Worm (Caenorhabditis elegans) whole organism, young adult: Measurements from ENCODE around the gene chil-19.

ENCODE experiments used
- ama-1 ChIP-seq, 3 experiments: fragments of 150-350 bp in 1 of 3; sonication (generic microtip) in 2 of 3; optimal IDR thresholded peaks; 2 replicates each; lab custom pipeline; 2014 to 2018; ENCODE audit warnings: missing biosample characterization in 2 of 3, missing genetic modification characterization in 2 of 3, missing genetic modification reagents in 2 of 3
- efl-1 ChIP-seq: fragments of 150-350 bp; optimal IDR thresholded peaks from 2 replicates; lab custom pipeline; 2014; ENCODE audit warnings: missing biosample characterization, missing genetic modification reagents, missing genetic modification characterization
- egl-18 ChIP-seq: fragments of 200-800 bp; sonication (Bioruptor generic); IDR thresholded peaks from 2 replicates; pipeline ENCODE4 v1.3.6; 2022; ENCODE audit warnings: missing genetic modification reagents, missing genetic modification characterization, missing compliant biosample characterization
- nfya-1 ChIP-seq: sonication (generic microtip); optimal IDR thresholded peaks from 2 replicates; lab custom pipeline; 2017; ENCODE audit warnings: antibody characterized with exemption, missing compliant biosample characterization, missing genetic modification characterization, borderline replicate concordance; ENCODE audit not compliant: insufficient read depth
- rcor-1 ChIP-seq: fragments of 200-800 bp; sonication (Bioruptor generic); IDR thresholded peaks from 2 replicates; pipeline ENCODE4 v1.3.6; 2022; ENCODE audit warnings: missing genetic modification reagents, missing genetic modification characterization, missing compliant biosample characterization
- snpc-4 ChIP-seq, 5 experiments: fragments of 150-350 bp in 1 of 5; sonication (generic microtip) in 4 of 5; optimal IDR thresholded peaks; 2 replicates each; lab custom pipeline; 2014 to 2018; ENCODE audit warnings: missing genetic modification characterization in 5 of 5, missing biosample characterization in 3 of 5, antibody characterized with exemption in 2 of 5, mild to moderate bottlenecking in 2 of 5, missing compliant biosample characterization in 2 of 5, missing genotype in 2 of 5, moderate library complexity in 2 of 5, missing genetic modification reagents in 1 of 5
- zfh-2 ChIP-seq: fragments of 200-800 bp; sonication (Bioruptor generic); conservative IDR thresholded peaks from 2 replicates; pipeline ENCODE4 v1.3.6; 2022; ENCODE audit warnings: missing genetic modification reagents, missing genetic modification characterization, missing compliant biosample characterization
- ztf-26 ChIP-seq: sonication (generic microtip); optimal IDR thresholded peaks from 2 replicates; lab custom pipeline; 2017; ENCODE audit warnings: missing genetic modification characterization, missing compliant biosample characterization

ce11 chrII:9487337-9487950, 33.2 kb upstream of the chil-19 start, which contains the start of gene T19H5.4:
- TF ChIP-seq snpc-4 (GFP tag; optimal IDR thresholded peaks at IDR 0.05; lab: Kevin White, UChicago) (no peak), snpc-4 (tag; optimal IDR thresholded peaks at IDR 0.05; lab: Kevin White, UChicago) (peak in 1 of 4 experiments; percentile 12), egl-18 (no peak), zfh-2 (GFP tag; lab: Robert Waterston, UW) (peak; percentile 95), efl-1 (GFP tag; lab: Kevin White, UChicago) (no peak), rcor-1 (GFP tag; lab: Robert Waterston, UW) (no peak), nfya-1 (tag; lab: Kevin White, UChicago) (no peak), ztf-26 (peak; percentile 80), ama-1 (optimal IDR thresholded peaks at IDR 0.05; lab: Kevin White, UChicago) (no peak), ama-1 (GFP tag; optimal IDR thresholded peaks at IDR 0.05; lab: Kevin White, UChicago) (no peak)
